Worm (Caenorhabditis elegans) whole organism, L4 larva: ENCODE measurements around the gene hil-6.

Experiments used
- aly-2 ChIP-seq: sonication (generic microtip); optimal IDR thresholded peaks from 2 replicates; lab custom pipeline; 2018; ENCODE audit warnings: missing biosample characterization, missing genetic modification characterization
- ama-1 ChIP-seq: fragments of 150-350 bp; optimal IDR thresholded peaks from 2 replicates; lab custom pipeline; 2014; ENCODE audit warnings: inconsistent platforms, mixed read lengths
- egl-27 ChIP-seq: sonication (generic microtip); optimal IDR thresholded peaks from 3 replicates; lab custom pipeline; 2017; ENCODE audit warnings: missing biosample characterization, missing genetic modification reagents, missing genetic modification characterization
- fos-1 ChIP-seq: fragments of 150-350 bp; optimal IDR thresholded peaks from 2 replicates; lab custom pipeline; 2014; ENCODE audit warnings: missing biosample characterization, missing genetic modification characterization
- lin-13 ChIP-seq: fragments of 150-350 bp; optimal IDR thresholded peaks from 2 replicates; lab custom pipeline; 2014; ENCODE audit warnings: missing biosample characterization, missing genetic modification reagents, missing genetic modification characterization
- lin-39 ChIP-seq: fragments of 150-350 bp; optimal IDR thresholded peaks from 2 replicates; lab custom pipeline; 2014; ENCODE audit warnings: missing biosample characterization, missing genetic modification reagents, missing genetic modification characterization
- nhr-11 ChIP-seq: fragments of 150-350 bp; optimal IDR thresholded peaks from 2 replicates; lab custom pipeline; 2014; ENCODE audit warnings: missing biosample characterization, missing genetic modification characterization
- nhr-111 ChIP-seq: fragments of 200-800 bp; sonication (Bioruptor generic); optimal IDR thresholded peaks from 2 replicates; lab custom pipeline; 2018; ENCODE audit warnings: mild to moderate bottlenecking, missing genetic modification characterization, missing compliant biosample characterization
- skn-1 ChIP-seq: fragments of 150-350 bp; optimal IDR thresholded peaks from 2 replicates; lab custom pipeline; 2014; ENCODE audit warnings: missing biosample characterization, missing genetic modification characterization
- snpc-4 ChIP-seq: fragments of 150-350 bp; optimal IDR thresholded peaks from 2 replicates; lab custom pipeline; 2014; ENCODE audit warnings: missing biosample characterization, missing genetic modification characterization
- tra-1 ChIP-seq: fragments of 200-800 bp; sonication (Bioruptor generic); IDR thresholded peaks from 2 replicates; pipeline ENCODE4 v1.3.6; 2022; ENCODE audit warnings: missing genetic modification reagents, missing genetic modification characterization, missing compliant biosample characterization
- unc-39 ChIP-seq: sonication (generic microtip); optimal IDR thresholded peaks from 2 replicates; lab custom pipeline; 2017; ENCODE audit warnings: missing biosample characterization, missing genetic modification characterization

- no peak for TF ChIP-seq aly-2
- no peak for TF ChIP-seq skn-1 (tag; lab: Kevin White, UChicago)
- no peak for TF ChIP-seq tra-1 (GFP tag; lab: Robert Waterston, UW)
- no peak for TF ChIP-seq nhr-111
- TF ChIP-seq fos-1 (tag; lab: Kevin White, UChicago) = no peak
- TF ChIP-seq lin-13 (GFP tag; lab: Kevin White, UChicago) = no peak
- TF ChIP-seq nhr-11 (tag; lab: Kevin White, UChicago) = no peak
- TF ChIP-seq egl-27 (tag; lab: Kevin White, UChicago) = no peak
- no peak for TF ChIP-seq snpc-4
- no peak for TF ChIP-seq lin-39
- TF ChIP-seq ama-1 (lab: Kevin White, UChicago) = no peak
- TF ChIP-seq unc-39 (tag; lab: Kevin White, UChicago) = no peak
Observed at ce11 chrV:2057324-2057723, 26.0 kb upstream of the hil-6 start, which contains the start of gene comt-3.
